Worm (Caenorhabditis elegans) whole organism, L1 larva: ENCODE results near the gene hpo-38.

ENCODE experiments used
- C16A3.4 ChIP-seq: fragments of 150-350 bp; optimal IDR thresholded peaks from 2 replicates; lab custom pipeline; 2014; ENCODE audit warnings: missing biosample characterization, missing genetic modification characterization
- F16B12.6 ChIP-seq: fragments of 150-350 bp; optimal IDR thresholded peaks from 2 replicates; lab custom pipeline; 2014; ENCODE audit warnings: missing biosample characterization, missing genetic modification characterization
- Y116A8C.19 ChIP-seq: sonication (generic microtip); optimal IDR thresholded peaks from 2 replicates; lab custom pipeline; 2016; ENCODE audit warnings: missing compliant biosample characterization, missing genetic modification characterization, borderline replicate concordance
- alr-1 ChIP-seq: fragments of 200-800 bp; sonication (Bioruptor generic); optimal IDR thresholded peaks from 2 replicates; lab custom pipeline; 2018; ENCODE audit warnings: borderline replicate concordance, mild to moderate bottlenecking, missing genetic modification characterization, missing compliant biosample characterization
- aly-2 ChIP-seq: fragments of 150-350 bp; optimal IDR thresholded peaks from 2 replicates; lab custom pipeline; 2014; ENCODE audit warnings: missing biosample characterization, missing genetic modification characterization
- blmp-1 ChIP-seq: fragments of 150-350 bp; optimal IDR thresholded peaks from 2 replicates; lab custom pipeline; 2014; ENCODE audit warnings: missing biosample characterization, missing genetic modification characterization
- ceh-90 ChIP-seq: sonication (generic microtip); optimal IDR thresholded peaks from 2 replicates; lab custom pipeline; 2016; ENCODE audit warnings: missing genetic modification characterization, missing compliant biosample characterization
- ces-1 ChIP-seq: fragments of 150-350 bp; optimal IDR thresholded peaks from 2 replicates; lab custom pipeline; 2014; ENCODE audit warnings: missing biosample characterization, missing genetic modification reagents, missing genetic modification characterization
- efl-1 ChIP-seq, 4 experiments: fragments of 150-350 bp; optimal IDR thresholded peaks in 3 of 4; peaks in 1 of 4; 1 replicate in 1 of 4; 2 replicates in 3 of 4; lab custom pipeline; 2014; ENCODE audit warnings: missing biosample characterization in 2 of 4, missing genetic modification characterization in 2 of 4, missing genetic modification reagents in 2 of 4
- egl-27 ChIP-seq, 2 experiments: fragments of 150-350 bp in 1 of 2; sonication (generic microtip); optimal IDR thresholded peaks; 3 replicates each; lab custom pipeline; 2017 to 2018; ENCODE audit warnings: missing biosample characterization in 2 of 2, missing genetic modification characterization in 2 of 2, missing genetic modification reagents in 2 of 2
- ets-5 ChIP-seq: fragments of 200-800 bp; sonication (Bioruptor generic); IDR thresholded peaks from 2 replicates; pipeline ENCODE4 v1.3.6; 2022; ENCODE audit warnings: missing genetic modification characterization, missing compliant biosample characterization
- fkh-10 ChIP-seq: sonication (generic microtip); optimal IDR thresholded peaks from 2 replicates; lab custom pipeline; 2017; ENCODE audit warnings: missing biosample characterization, missing genetic modification reagents, missing genetic modification characterization
- fkh-4 ChIP-seq: sonication (generic microtip); optimal IDR thresholded peaks from 2 replicates; lab custom pipeline; 2016; ENCODE audit warnings: missing compliant biosample characterization, missing genetic modification characterization, borderline replicate concordance
- fkh-8 ChIP-seq: sonication (generic microtip); optimal IDR thresholded peaks from 2 replicates; lab custom pipeline; 2016; ENCODE audit warnings: mild to moderate bottlenecking, missing genetic modification characterization, missing compliant biosample characterization
- fos-1 ChIP-seq: fragments of 150-350 bp; optimal IDR thresholded peaks from 2 replicates; lab custom pipeline; 2014; ENCODE audit warnings: missing biosample characterization, missing genetic modification characterization
- hlh-4 ChIP-seq: sonication (generic microtip); optimal IDR thresholded peaks from 2 replicates; lab custom pipeline; 2016; ENCODE audit warnings: mild to moderate bottlenecking, missing genetic modification characterization, missing compliant biosample characterization
- irx-1 ChIP-seq: sonication (generic microtip); optimal IDR thresholded peaks from 2 replicates; lab custom pipeline; 2016; ENCODE audit warnings: missing genetic modification characterization, missing compliant biosample characterization
- isw-1 ChIP-seq: fragments of 200-800 bp; sonication (Bioruptor generic); IDR thresholded peaks from 2 replicates; pipeline ENCODE4 v1.3.6; 2022; ENCODE audit warnings: missing genetic modification characterization, missing compliant biosample characterization
- lin-39 ChIP-seq: fragments of 150-350 bp; optimal IDR thresholded peaks from 2 replicates; lab custom pipeline; 2014; ENCODE audit warnings: missing biosample characterization, missing genetic modification reagents, missing genetic modification characterization
- mef-2 ChIP-seq: fragments of 150-350 bp; optimal IDR thresholded peaks from 2 replicates; lab custom pipeline; 2014; ENCODE audit warnings: missing biosample characterization, missing genetic modification characterization
- mep-1 ChIP-seq: fragments of 150-350 bp; optimal IDR thresholded peaks from 2 replicates; lab custom pipeline; 2014; ENCODE audit warnings: missing biosample characterization, missing genetic modification characterization
- nhr-20 ChIP-seq: sonication (generic microtip); optimal IDR thresholded peaks from 2 replicates; lab custom pipeline; 2016; ENCODE audit warnings: mild to moderate bottlenecking, missing genetic modification characterization, missing compliant biosample characterization
- nhr-77 ChIP-seq: fragments of 150-350 bp; optimal IDR thresholded peaks from 2 replicates; lab custom pipeline; 2014; ENCODE audit warnings: missing biosample characterization, missing genetic modification characterization
- nhr-85 ChIP-seq: sonication (generic microtip); peaks from one replicate; lab custom pipeline; 2016; ENCODE audit warnings: missing genetic modification characterization, inconsistent platforms, missing compliant biosample characterization
- pag-3 ChIP-seq: sonication (generic microtip); optimal IDR thresholded peaks from 2 replicates; lab custom pipeline; 2017; ENCODE audit warnings: missing genetic modification characterization, mild to moderate bottlenecking, missing compliant biosample characterization, antibody characterized with exemption, borderline replicate concordance; ENCODE audit not compliant: insufficient read depth
- pax-3 ChIP-seq: fragments of 200-800 bp; sonication (Bioruptor generic); optimal IDR thresholded peaks from 2 replicates; lab custom pipeline; 2018; ENCODE audit warnings: mild to moderate bottlenecking, missing genetic modification characterization, moderate library complexity, missing compliant biosample characterization
- pqm-1 ChIP-seq: sonication (generic microtip); optimal IDR thresholded peaks from 3 replicates; lab custom pipeline; 2017; ENCODE audit warnings: missing biosample characterization, missing genetic modification characterization
- rnt-1 ChIP-seq: sonication (generic microtip); optimal IDR thresholded peaks from 2 replicates; lab custom pipeline; 2016; ENCODE audit warnings: mild to moderate bottlenecking, missing genetic modification characterization, moderate library complexity, missing compliant biosample characterization
- skn-1 ChIP-seq: fragments of 150-350 bp; optimal IDR thresholded peaks from 2 replicates; lab custom pipeline; 2014; ENCODE audit warnings: missing biosample characterization, missing genetic modification characterization
- sptf-1 ChIP-seq: fragments of 150-350 bp; optimal IDR thresholded peaks from 2 replicates; lab custom pipeline; 2014; ENCODE audit warnings: missing biosample characterization, missing genetic modification characterization
- tbx-2 ChIP-seq: sonication (generic microtip); optimal IDR thresholded peaks from 2 replicates; lab custom pipeline; 2016; ENCODE audit warnings: missing genetic modification characterization, missing compliant biosample characterization
- unc-30 ChIP-seq: sonication (generic microtip); optimal IDR thresholded peaks from 2 replicates; lab custom pipeline; 2017; ENCODE audit warnings: missing biosample characterization, missing genetic modification characterization
- unc-86 ChIP-seq: sonication (generic microtip); optimal IDR thresholded peaks from 2 replicates; lab custom pipeline; 2016; ENCODE audit warnings: missing genetic modification characterization, missing compliant biosample characterization

hpo-38 gene

DNA sequence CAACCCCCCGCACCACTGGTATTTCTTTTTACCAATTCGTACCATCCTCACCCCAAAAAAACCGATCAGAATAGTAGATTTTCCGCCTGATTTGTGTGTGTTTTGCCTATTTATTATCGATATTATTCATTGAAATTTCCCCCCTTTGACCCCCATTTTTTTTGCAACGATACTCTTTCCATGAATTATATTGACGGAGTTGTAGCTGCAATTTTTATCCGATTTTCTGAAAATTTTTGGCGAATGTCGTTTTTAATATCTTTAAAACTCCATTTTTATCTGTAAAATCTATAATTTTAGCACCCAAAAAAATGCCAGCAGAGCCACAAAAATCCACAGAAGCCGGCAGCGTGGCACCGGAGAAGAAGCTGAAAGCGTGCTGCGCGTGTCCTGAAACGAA, 39.5 kb upstream of the hpo-38 start, which contains the start of gene cox-17:
cox-17 (plus strand) TSS at position 301 of the 400 bp plus-strand sequence.
- TF ChIP-seq tbx-2 (tag; lab: Kevin White, UChicago) (no peak), isw-1 (GFP tag; lab: Robert Waterston, UW) (no peak), fkh-4 (tag; lab: Kevin White, UChicago) (no peak), rnt-1 (tag; lab: Kevin White, UChicago) (no peak), blmp-1 (tag; lab: Kevin White, UChicago) (no peak), mep-1 (tag; lab: Kevin White, UChicago) (no peak), nhr-20 (tag; lab: Kevin White, UChicago) (no peak), sptf-1 (no peak), nhr-77 (no peak), fkh-8 (tag; lab: Kevin White, UChicago) (no peak), C16A3.4 (tag; lab: Kevin White, UChicago) (no peak), alr-1 (tag; lab: Kevin White, UChicago) (no peak), irx-1 (tag; lab: Kevin White, UChicago) (no peak), hlh-4 (tag; lab: Kevin White, UChicago) (no peak), Y116A8C.19 (tag; lab: Kevin White, UChicago) (no peak), skn-1 (no peak), pax-3 (tag; lab: Kevin White, UChicago) (no peak), pqm-1 (tag; lab: Kevin White, UChicago) (no peak), F16B12.6 (no peak)

DNA sequence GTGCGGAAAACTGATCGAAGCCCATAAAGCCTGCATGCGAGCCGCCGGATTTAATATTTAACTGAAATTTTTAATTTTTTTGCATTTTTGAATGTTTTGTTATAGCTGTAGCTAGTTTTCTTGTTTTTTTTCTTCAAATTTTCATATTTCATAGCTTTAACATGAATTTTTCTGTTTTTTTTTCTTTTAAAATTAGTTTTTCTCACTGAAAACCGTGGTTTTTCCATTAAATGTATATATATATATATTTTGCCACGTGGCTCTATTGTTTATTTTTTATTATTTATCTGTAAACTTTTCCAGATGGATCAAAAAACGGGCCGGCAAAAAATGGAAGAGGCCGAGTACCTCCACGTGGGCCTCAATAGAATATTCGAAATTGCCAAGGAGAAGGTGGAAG, 38.4 kb upstream of the hpo-38 start, which contains the start of gene sec-20:
sec-20 (plus strand) TSS at position 301 of the 400 bp plus-strand sequence.
- TF ChIP-seq aly-2 (tag; lab: Kevin White, UChicago) (no peak), ces-1 (GFP tag; lab: Kevin White, UChicago) (no peak), mef-2 (tag; lab: Kevin White, UChicago) (no peak), Y116A8C.19 (tag; lab: Kevin White, UChicago) (no peak), unc-30 (tag; lab: Kevin White, UChicago) (no peak), blmp-1 (tag; lab: Kevin White, UChicago) (no peak)

- peak; percentile 10 for TF ChIP-seq nhr-85
- TF ChIP-seq fos-1 (tag; lab: Kevin White, UChicago): no peak
These were observed 36.1 kb upstream of the hpo-38 start, which contains the start of gene F40G9.17 for ce11 chrIII:194160-194559. Gene F40G9.17 (plus strand): TSS chrIII:194460.

DNA sequence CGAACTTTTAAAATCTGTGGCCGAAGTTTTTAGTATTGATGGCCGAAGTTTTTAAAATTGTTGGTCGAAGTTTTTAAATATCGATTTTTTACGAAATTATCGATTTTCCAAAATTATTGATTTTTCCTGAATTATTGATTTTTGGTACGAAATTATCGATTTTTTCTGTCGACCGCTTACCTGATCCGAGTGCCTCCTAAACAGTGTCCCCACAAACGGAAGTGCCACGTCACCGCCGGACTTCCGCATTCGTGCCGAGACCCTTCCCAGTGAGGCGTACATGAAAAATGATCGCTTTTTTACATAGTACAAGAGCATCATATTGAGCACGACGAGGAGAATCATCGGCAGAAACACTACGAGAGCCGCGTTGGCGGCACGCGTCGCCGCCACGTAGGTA, 26.3 kb upstream of the hpo-38 start:
- TF ChIP-seq mef-2 (tag; lab: Kevin White, UChicago) (no peak), efl-1 (optimal IDR thresholded peaks at IDR 0.05; lab: Kevin White, UChicago) (no peak), efl-1 (GFP tag; optimal IDR thresholded peaks at IDR 0.05 in 1 of 2; lab: Kevin White, UChicago) (peak in 1 of 2 experiments; percentile 67), irx-1 (tag; lab: Kevin White, UChicago) (no peak)
- TF ChIP-seq, all 84 proteins: peak for 1

ce11 chrIII:207023-207422, 23.2 kb upstream of the hpo-38 start, which contains the start of gene W10C4.1:
Gene W10C4.1 (minus strand): TSS chrIII:207123.
- TF ChIP-seq ceh-90: no peak
- peak; percentile 36 for TF ChIP-seq nhr-85
- TF ChIP-seq, all 84 proteins: peak for 1

- no peak for TF ChIP-seq unc-86 (tag; lab: Kevin White, UChicago)
- TF ChIP-seq egl-27 (tag; optimal IDR thresholded peaks at IDR 0.05; lab: Kevin White, UChicago): no peak
- peak; percentile 59 for TF ChIP-seq fkh-10
- no peak for TF ChIP-seq aly-2 (tag; lab: Kevin White, UChicago)
- TF ChIP-seq efl-1 (optimal IDR thresholded peaks at IDR 0.05; lab: Kevin White, UChicago): no peak
- no peak for TF ChIP-seq efl-1 (GFP tag; optimal IDR thresholded peaks at IDR 0.05 in 1 of 2; lab: Kevin White, UChicago)
- no peak for TF ChIP-seq ets-5 (GFP tag; lab: Robert Waterston, UW)
- no peak for TF ChIP-seq lin-39
- no peak for TF ChIP-seq pag-3
These were observed 21.2 kb upstream of the hpo-38 start for ce11 chrIII:208793-209694.
